Worm (Caenorhabditis elegans): ENCODE data around the gene Y38A10A.2.

Gene Y38A10A.2

DNA sequence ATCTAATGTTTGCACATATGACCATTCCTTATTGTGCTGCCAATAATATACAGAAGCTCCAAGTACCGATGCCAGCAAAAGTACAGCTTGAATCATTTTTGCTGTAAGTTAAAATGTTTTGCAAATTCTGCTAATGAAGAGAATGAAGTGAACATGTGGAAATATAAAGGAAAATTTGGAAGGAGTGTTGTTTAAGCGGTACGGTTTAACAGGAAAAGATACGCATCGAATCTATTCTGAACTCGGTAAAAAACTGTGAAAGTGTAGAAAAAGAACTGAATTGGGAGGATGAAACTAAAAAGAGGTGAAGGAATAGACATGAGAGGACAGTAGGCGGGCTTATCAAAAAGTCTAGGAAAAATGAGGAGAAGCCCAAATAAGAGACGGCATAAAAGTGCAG, at the start of gene Y38A10A.2:
Gene Y38A10A.2, minus strand, starts transcription at position 101 of the 400 bp plus-strand sequence.
- no peak for TF ChIP-seq repo-1 (tag; optimal IDR thresholded peaks at IDR 0.05)

- TF ChIP-seq let-526 (GFP tag; IDR thresholded peaks at IDR 0.05) (no peak), lin-40 (tag; optimal IDR thresholded peaks at IDR 0.05) (no peak), zfh-2 (GFP tag; conservative IDR thresholded peaks at IDR 0.05) (no peak), ceh-58 (GFP tag; IDR thresholded peaks at IDR 0.05) (no peak), Y67H2A.10 (GFP tag; conservative IDR thresholded peaks at IDR 0.05) (no peak), ceh-40 (GFP tag; IDR thresholded peaks at IDR 0.05) (no peak), F55B11.4 (tag; optimal IDR thresholded peaks at IDR 0.05; ENCODE audit: borderline replicate concordance, insufficient read depth) (no peak), F57C9.4 (tag; optimal IDR thresholded peaks at IDR 0.05) (no peak), T26A5.8 (tag; optimal IDR thresholded peaks at IDR 0.05) (no peak), mcd-1 (GFP tag; IDR thresholded peaks at IDR 0.05) (no peak), let-607 (tag; optimal IDR thresholded peaks at IDR 0.05) (no peak), F22D6.2 (tag; optimal IDR thresholded peaks at IDR 0.05) (no peak)
Observed at ce11 chrV:6112823-6113222, 49.6 kb upstream of the Y38A10A.2 start, which contains the start of gene F17A9.5. Gene F17A9.5 (minus strand): TSS chrV:6112997.

ce11 chrV:6110533-6110932, 47.3 kb upstream of the Y38A10A.2 start, which contains the start of gene F17A9.4:
Gene F17A9.4 (minus strand): TSS chrV:6110629.
- TF ChIP-seq attf-6 (GFP tag; IDR thresholded peaks at IDR 0.05): no peak
- peak; percentile 38 for TF ChIP-seq tbp1 (GFP tag; optimal IDR thresholded peaks at IDR 0.05)
- no peak for TF ChIP-seq ztf-18 (tag; optimal IDR thresholded peaks at IDR 0.05)
- no peak for TF ChIP-seq lsl-1 (GFP tag; optimal IDR thresholded peaks at IDR 0.05)
- no peak for TF ChIP-seq ztf-26 (tag; optimal IDR thresholded peaks at IDR 0.05)
- no peak for TF ChIP-seq unc-62 (GFP tag; optimal IDR thresholded peaks at IDR 0.05)
- TF ChIP-seq T26A5.8 (tag; optimal IDR thresholded peaks at IDR 0.05): no peak
- TF ChIP-seq aptf-2 (GFP tag; conservative IDR thresholded peaks at IDR 0.05): no peak
- no peak for TF ChIP-seq lin-26 (GFP tag; IDR thresholded peaks at IDR 0.05)
- no peak for TF ChIP-seq ceh-79 (tag; optimal IDR thresholded peaks at IDR 0.05)
- TF ChIP-seq ztf-3 (GFP tag; optimal IDR thresholded peaks at IDR 0.05): no peak
- TF ChIP-seq C17E4.6 (GFP tag; IDR thresholded peaks at IDR 0.05): no peak
- TF ChIP-seq madf-10 (tag; optimal IDR thresholded peaks at IDR 0.05): no peak
- no peak for TF ChIP-seq bed-2 (GFP tag; IDR thresholded peaks at IDR 0.05)
- TF ChIP-seq nhr-80 (tag; optimal IDR thresholded peaks at IDR 0.05): peak; percentile 83
- no peak for TF ChIP-seq T07F8.4 (tag; optimal IDR thresholded peaks at IDR 0.05)
- TF ChIP-seq atf-7 (tag; optimal IDR thresholded peaks at IDR 0.05): peak; percentile 52
- TF ChIP-seq nfya-1 (tag; optimal IDR thresholded peaks at IDR 0.05; ENCODE audit: borderline replicate concordance, insufficient read depth): no peak
- no peak for TF ChIP-seq cebp-1 (GFP tag; IDR thresholded peaks at IDR 0.05)
- TF ChIP-seq cebp-1 (tag; optimal IDR thresholded peaks at IDR 0.05): peak; percentile 69
- no peak for TF ChIP-seq lsy-27 (tag; optimal IDR thresholded peaks at IDR 0.05; ENCODE audit: borderline replicate concordance, insufficient read depth)
- TF ChIP-seq sptf-2 (GFP tag; optimal IDR thresholded peaks at IDR 0.05): no peak
- TF ChIP-seq snpc-1.3 (tag; optimal IDR thresholded peaks at IDR 0.05; ENCODE audit: insufficient read depth): no peak
- no peak for TF ChIP-seq snpc-1.1 (tag; optimal IDR thresholded peaks at IDR 0.05; ENCODE audit: insufficient read depth)
- TF ChIP-seq lin-35 (GFP tag; optimal IDR thresholded peaks at IDR 0.05): no peak
- TF ChIP-seq F52B5.7 (tag; optimal IDR thresholded peaks at IDR 0.05): no peak
- no peak for TF ChIP-seq madf-8 (GFP tag; conservative IDR thresholded peaks at IDR 0.05)
- no peak for TF ChIP-seq zim-3 (tag; optimal IDR thresholded peaks at IDR 0.05)
- TF ChIP-seq Y53F4B.3 (GFP tag; IDR thresholded peaks at IDR 0.05): no peak
- TF ChIP-seq ekl-4 (GFP tag; IDR thresholded peaks at IDR 0.05): 0 out of 2 replicates have a peak, but pooled peaks have one; percentile 14
- TF ChIP-seq rpc-1 (optimal IDR thresholded peaks at IDR 0.05): no peak
- no peak for TF ChIP-seq rpc-1 (tag; optimal IDR thresholded peaks at IDR 0.05)
- TF ChIP-seq let-526 (GFP tag; IDR thresholded peaks at IDR 0.05): no peak
- TF ChIP-seq K12H6.12 (tag; optimal IDR thresholded peaks at IDR 0.05): no peak
- TF ChIP-seq lag-1 (GFP tag; IDR thresholded peaks at IDR 0.05): no peak
